Worm (Caenorhabditis elegans): ENCODE measurements around the gene deb-1.
A peak's percentile ranks its signal among the peaks of the same experiment; 100 is the strongest.

Gene deb-1

DNA sequence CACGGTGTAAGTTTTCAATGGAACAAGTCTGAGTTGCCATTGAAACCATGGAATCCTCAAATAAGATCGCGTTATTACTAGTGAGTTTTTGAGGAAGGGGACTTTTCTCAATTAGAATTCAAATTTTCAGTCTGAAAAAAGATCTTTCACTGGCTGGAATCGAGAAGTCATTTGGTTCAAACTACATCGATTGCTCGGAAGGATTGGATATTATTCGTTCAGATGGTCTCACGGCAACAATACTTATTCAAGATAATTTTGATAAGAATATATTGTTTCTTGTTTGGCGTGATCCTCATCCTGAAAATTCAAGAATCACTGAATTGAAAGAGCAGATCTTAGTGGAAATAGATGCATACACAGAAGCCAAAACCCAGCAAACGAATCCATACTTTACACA is 26.6 kb downstream of the deb-1 start:
- TF ChIP-seq nhr-28 (tag; optimal IDR thresholded peaks at IDR 0.05): no peak
- no peak for TF ChIP-seq ceh-9 (tag; optimal IDR thresholded peaks at IDR 0.05)
- TF ChIP-seq nhr-77 (tag; optimal IDR thresholded peaks at IDR 0.05): no peak
- TF ChIP-seq R02D3.7 (tag; optimal IDR thresholded peaks at IDR 0.05): no peak
- no peak for TF ChIP-seq ceh-28 (tag; optimal IDR thresholded peaks at IDR 0.05)
- no peak for TF ChIP-seq nhr-25 (tag; optimal IDR thresholded peaks at IDR 0.05)
- no peak for TF ChIP-seq unc-62 (GFP tag; optimal IDR thresholded peaks at IDR 0.05)
- TF ChIP-seq mml-1 (tag; optimal IDR thresholded peaks at IDR 0.05): no peak
- no peak for TF ChIP-seq unc-39 (tag; optimal IDR thresholded peaks at IDR 0.05)
- no peak for TF ChIP-seq nhr-67 (tag; optimal IDR thresholded peaks at IDR 0.05)
- TF ChIP-seq ztf-4 (tag; optimal IDR thresholded peaks at IDR 0.05): no peak
- no peak for TF ChIP-seq zag-1 (tag; optimal IDR thresholded peaks at IDR 0.05)
- TF ChIP-seq mdl-1 (tag; optimal IDR thresholded peaks at IDR 0.05): no peak
- no peak for TF ChIP-seq pqm-1 (tag; optimal IDR thresholded peaks at IDR 0.05)
- no peak for TF ChIP-seq elt-1 (tag; optimal IDR thresholded peaks at IDR 0.05)
- TF ChIP-seq nhr-237 (tag; optimal IDR thresholded peaks at IDR 0.05): no peak
- TF ChIP-seq skn-1 (tag; optimal IDR thresholded peaks at IDR 0.05): no peak
- no peak for TF ChIP-seq lin-15B (tag; optimal IDR thresholded peaks at IDR 0.05)

DNA sequence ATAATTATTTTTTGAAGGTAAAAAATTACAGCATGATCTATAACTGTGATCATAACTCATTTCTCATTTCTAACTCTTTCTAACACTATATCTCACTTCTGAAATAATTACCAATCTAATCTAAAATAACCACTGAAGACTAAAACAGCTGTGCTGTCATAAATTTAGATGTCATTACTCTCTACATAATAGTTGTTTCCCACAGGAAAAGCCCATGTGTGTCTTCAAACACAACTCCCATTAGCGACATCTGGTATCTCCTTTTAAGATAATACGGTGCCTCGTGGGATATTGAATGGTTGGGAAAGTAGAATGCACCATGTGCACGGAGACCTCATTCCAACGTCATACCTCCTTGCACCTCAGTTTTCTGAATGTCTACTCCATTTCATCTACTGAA is 29.0 kb downstream of the deb-1 start, which contains the start of gene Y43B11AL.1:
Gene Y43B11AL.1 (plus strand): TSS at position 301 of the 400 bp plus-strand sequence.
- TF ChIP-seq nhr-67 (tag; optimal IDR thresholded peaks at IDR 0.05): no peak
- no peak for TF ChIP-seq unc-62 (GFP tag; optimal IDR thresholded peaks at IDR 0.05)
- TF ChIP-seq lin-39 (tag; optimal IDR thresholded peaks at IDR 0.05): no peak
- TF ChIP-seq fkh-10 (GFP tag; optimal IDR thresholded peaks at IDR 0.05): no peak
- no peak for TF ChIP-seq pqm-1 (tag; optimal IDR thresholded peaks at IDR 0.05)

DNA sequence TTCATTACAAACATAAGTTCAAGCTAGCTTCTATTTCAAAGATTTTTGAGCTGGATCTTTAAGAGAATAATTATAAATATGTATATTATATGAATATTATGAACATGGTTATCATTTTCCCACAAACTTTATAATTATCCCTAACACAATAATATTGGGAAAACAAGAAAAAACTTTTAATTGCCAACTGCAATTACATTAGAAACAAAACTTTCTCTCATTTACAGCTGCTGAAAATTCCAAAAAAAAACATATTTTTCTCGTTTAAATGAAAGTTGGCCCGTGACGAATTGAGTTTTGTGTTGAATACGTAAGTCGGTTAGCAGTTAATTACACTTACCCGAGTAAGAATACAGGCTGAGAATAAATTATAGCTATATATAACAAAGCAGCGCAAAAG is 31.4 kb downstream of the deb-1 start:
- TF ChIP-seq hmg-11 (tag; optimal IDR thresholded peaks at IDR 0.05) (no peak), unc-39 (tag; optimal IDR thresholded peaks at IDR 0.05) (no peak), jun-1 (tag; optimal IDR thresholded peaks at IDR 0.05) (no peak), elt-1 (tag; optimal IDR thresholded peaks at IDR 0.05) (no peak), mdl-1 (tag; optimal IDR thresholded peaks at IDR 0.05) (no peak), lsy-12 (tag; optimal IDR thresholded peaks at IDR 0.05) (no peak), fkh-2 (tag; optimal IDR thresholded peaks at IDR 0.05) (no peak), nhr-28 (tag; optimal IDR thresholded peaks at IDR 0.05) (no peak), nhr-25 (tag; optimal IDR thresholded peaks at IDR 0.05) (no peak), lin-15B (tag; optimal IDR thresholded peaks at IDR 0.05) (no peak)

DNA sequence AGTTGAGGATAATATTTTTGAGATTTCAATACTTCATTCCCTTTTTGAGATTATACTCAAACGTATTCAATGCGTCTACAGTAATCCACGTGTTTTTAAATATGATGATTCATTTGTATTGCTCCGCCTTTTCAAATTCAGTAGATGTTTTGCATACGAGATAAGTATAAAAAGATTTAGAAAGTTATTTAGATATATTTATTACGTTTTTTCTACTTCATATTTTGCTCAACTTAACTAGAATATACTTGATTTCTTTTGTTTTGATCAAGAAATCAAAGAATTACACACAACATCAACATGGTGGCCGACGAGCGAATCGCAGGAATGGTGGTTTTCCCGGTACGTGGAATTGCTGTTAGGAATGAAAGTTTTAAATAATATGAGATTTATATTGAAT is 36.4 kb downstream of the deb-1 start, which contains the start of gene srx-50:
Gene srx-50 (plus strand): TSS at position 301 of the 400 bp plus-strand sequence.
- TF ChIP-seq fos-1 (tag; optimal IDR thresholded peaks at IDR 0.05): no peak
- TF ChIP-seq fkh-10 (GFP tag; optimal IDR thresholded peaks at IDR 0.05): peak; percentile 18

ce11 chrIV:7052135-7052534 is 41.9 kb downstream of the deb-1 start:
- TF ChIP-seq mml-1 (tag; optimal IDR thresholded peaks at IDR 0.05) (no peak), ama-1 (optimal IDR thresholded peaks at IDR 0.05) (peak; percentile 76)

DNA sequence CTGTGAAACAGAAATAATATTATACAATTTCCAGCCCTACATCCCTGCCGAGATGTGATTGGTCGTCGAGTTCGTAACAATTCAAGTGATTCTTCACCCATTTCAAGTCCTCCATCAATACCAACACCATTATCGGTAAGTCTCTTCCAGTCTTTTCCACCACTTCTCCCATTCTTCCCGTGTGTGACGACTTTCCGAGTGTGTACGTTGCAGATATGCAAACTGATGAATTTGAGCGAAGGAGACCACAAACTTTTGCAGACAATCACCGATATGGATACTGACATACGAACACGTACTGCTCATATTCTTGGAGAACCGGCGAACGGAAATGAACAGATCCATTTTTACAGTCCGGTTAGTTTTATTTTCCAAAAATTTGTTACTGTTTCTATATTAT is 42.6 kb downstream of the deb-1 start:
- TF ChIP-seq ceh-82 (tag; optimal IDR thresholded peaks at IDR 0.05) (no peak), nhr-11 (tag; optimal IDR thresholded peaks at IDR 0.05) (no peak), jun-1 (tag; optimal IDR thresholded peaks at IDR 0.05) (no peak), ama-1 (optimal IDR thresholded peaks at IDR 0.05) (peak; percentile 86), nfya-1 (tag; optimal IDR thresholded peaks at IDR 0.05; ENCODE audit: insufficient read depth) (no peak), egl-27 (tag; optimal IDR thresholded peaks at IDR 0.05) (no peak), nhr-77 (tag; optimal IDR thresholded peaks at IDR 0.05) (no peak), lsy-12 (tag; optimal IDR thresholded peaks at IDR 0.05) (no peak), fkh-10 (GFP tag; optimal IDR thresholded peaks at IDR 0.05) (peak; percentile 12), nhr-76 (tag; optimal IDR thresholded peaks at IDR 0.05) (no peak), elt-1 (tag; optimal IDR thresholded peaks at IDR 0.05) (no peak), snpc-4 (tag; optimal IDR thresholded peaks at IDR 0.05) (no peak), unc-39 (tag; optimal IDR thresholded peaks at IDR 0.05) (no peak), nhr-67 (tag; optimal IDR thresholded peaks at IDR 0.05) (no peak), ZK546.5 (tag; optimal IDR thresholded peaks at IDR 0.05) (no peak), eor-1 (tag; optimal IDR thresholded peaks at IDR 0.05) (no peak), nhr-12 (tag; optimal IDR thresholded peaks at IDR 0.05) (no peak)

Data from whole organism, L3 larva.